Fruit fly (Drosophila melanogaster) whole organism: ENCODE measurements around the gene CG1631.

Experiments used
- CG8478 ChIP-seq: fragments of >200 bp; optimal IDR thresholded peaks from 2 replicates; lab custom pipeline; 2018; ENCODE audit warnings: inconsistent platforms
- EcR ChIP-seq, 2 experiments: fragments of >200 bp; optimal IDR thresholded peaks; 2 replicates each; lab custom pipeline; 2017; ENCODE audit warnings: missing biosample characterization in 2 of 2, missing genetic modification characterization in 2 of 2, missing genetic modification reagents in 2 of 2
- psq ChIP-seq: fragments of >200 bp; optimal IDR thresholded peaks from 2 replicates; lab custom pipeline; 2017

DNA sequence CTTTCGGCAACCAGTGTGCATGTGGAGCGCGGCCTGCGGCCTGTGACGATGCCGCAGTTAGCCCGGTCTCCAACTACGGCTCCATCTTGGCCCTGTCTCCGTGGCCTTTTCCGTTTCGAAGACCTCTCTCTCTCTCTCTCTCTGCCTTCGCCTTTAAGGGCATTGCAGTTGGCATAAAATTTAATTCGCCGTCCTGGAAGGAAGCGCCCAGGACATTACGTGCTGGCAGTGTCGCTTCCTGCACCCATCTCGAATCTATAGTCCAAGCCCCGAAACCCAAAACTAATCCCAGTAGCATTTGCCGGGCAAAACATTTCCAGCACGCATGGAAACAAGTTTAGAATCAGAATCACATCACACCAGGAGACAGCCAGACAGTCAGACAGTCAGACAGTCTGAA lies at the start of gene CG1631:
- TF ChIP-seq psq (lab: Kevin White, UChicago) (no peak), EcR (GFP tag; optimal IDR thresholded peaks at IDR 0.05; lab: Kevin White, UChicago) (no peak), CG8478 (no peak)
